Fruit fly (Drosophila melanogaster) whole organism, wandering third instar larva: ENCODE results near the gene Gr64b.

Experiments
- GATAd ChIP-seq: sonication (Bioruptor generic); optimal IDR thresholded peaks from 2 replicates; lab custom pipeline; 2016; ENCODE audit warnings: missing biosample characterization, missing genetic modification characterization
- Hnf4 ChIP-seq: fragments of 200-800 bp; sonication (Bioruptor generic); optimal IDR thresholded peaks from 2 replicates; lab custom pipeline; 2016; ENCODE audit warnings: missing biosample characterization, mild to moderate bottlenecking, missing genetic modification characterization
- woc ChIP-seq: sonication (Bioruptor generic); optimal IDR thresholded peaks from 2 replicates; lab custom pipeline; 2016; ENCODE audit warnings: missing biosample characterization, mild to moderate bottlenecking, missing genetic modification characterization

DNA sequence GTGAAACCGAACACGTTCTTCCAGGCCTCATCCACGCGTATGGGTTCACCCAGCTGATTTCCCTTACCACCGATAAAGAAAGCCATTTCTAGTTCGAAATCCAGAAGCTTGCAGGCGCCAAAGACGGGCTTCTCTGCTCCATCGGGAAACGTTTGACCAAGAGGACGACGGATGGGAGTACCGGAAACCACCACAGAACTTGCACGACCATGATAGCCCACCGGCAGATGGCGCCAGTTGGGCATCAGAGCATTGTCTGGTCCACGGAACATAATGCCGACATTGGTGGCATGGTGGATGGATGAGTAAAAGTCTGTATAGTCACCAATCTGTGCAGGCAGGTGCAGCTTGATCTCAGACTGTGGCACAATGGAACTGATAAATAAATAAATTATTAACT, 44.3 kb downstream of the Gr64b start:
- TF ChIP-seq GATAd (GFP tag; lab: Kevin White, UChicago): no peak
- TF ChIP-seq woc (GFP tag; lab: Kevin White, UChicago): no peak
- no peak for TF ChIP-seq Hnf4 (GFP tag; lab: Kevin White, UChicago)
